Fruit fly (Drosophila melanogaster) whole organism, prepupa: ENCODE data around the gene S6k.

Experiments used
- CG11294 ChIP-seq: fragments of 200-800 bp; sonication (Bioruptor generic); IDR thresholded peaks from 2 replicates; pipeline ENCODE4 v1.3.6; 2022; ENCODE audit warnings: missing biosample characterization, missing genetic modification characterization
- CG1621 ChIP-seq: fragments of 200-800 bp; sonication (Bioruptor generic); optimal IDR thresholded peaks from 3 replicates; lab custom pipeline; 2018; ENCODE audit warnings: missing biosample characterization, mild to moderate bottlenecking, missing genetic modification characterization
- CG3032 ChIP-seq: fragments of 200-800 bp; optimal IDR thresholded peaks from 2 replicates; lab custom pipeline; 2019; ENCODE audit warnings: missing biosample characterization, mild to moderate bottlenecking, missing genetic modification characterization, moderate library complexity
- CG32006 ChIP-seq: fragments of 200-800 bp; sonication (Bioruptor generic); optimal IDR thresholded peaks from 3 replicates; lab custom pipeline; 2017; ENCODE audit warnings: missing biosample characterization, mild to moderate bottlenecking, missing genetic modification characterization
- CG6276 ChIP-seq: fragments of 200-800 bp; sonication (Bioruptor generic); optimal IDR thresholded peaks from 2 replicates; lab custom pipeline; 2017; ENCODE audit warnings: missing biosample characterization, mild to moderate bottlenecking, missing genetic modification characterization
- Ets96B ChIP-seq: fragments of 200-800 bp; optimal IDR thresholded peaks from 2 replicates; lab custom pipeline; 2019; ENCODE audit warnings: missing biosample characterization, mild to moderate bottlenecking, missing genetic modification characterization, moderate library complexity
- Gug ChIP-seq: fragments of 200-800 bp; sonication (Bioruptor generic); IDR thresholded peaks from 2 replicates; pipeline ENCODE4 v1.3.6; 2022; ENCODE audit warnings: missing biosample characterization, missing genetic modification characterization
- Hr39 ChIP-seq: fragments of 200-800 bp; sonication (Bioruptor generic); optimal IDR thresholded peaks from 2 replicates; lab custom pipeline; 2016; ENCODE audit warnings: missing biosample characterization, missing genetic modification characterization
- Sox102F ChIP-seq: fragments of 200-800 bp; sonication (Bioruptor generic); optimal IDR thresholded peaks from 2 replicates; lab custom pipeline; 2016; ENCODE audit warnings: missing biosample characterization, mild to moderate bottlenecking, missing genetic modification characterization
- acj6 ChIP-seq: fragments of 200-800 bp; sonication (Bioruptor generic); optimal IDR thresholded peaks from 3 replicates; lab custom pipeline; 2016; ENCODE audit warnings: missing biosample characterization, missing genetic modification characterization
- net ChIP-seq: fragments of 200-800 bp; sonication (Bioruptor generic); optimal IDR thresholded peaks from 3 replicates; lab custom pipeline; 2016; ENCODE audit warnings: missing biosample characterization, missing genetic modification characterization
- spab ChIP-seq: fragments of 200-800 bp; sonication (Bioruptor generic); optimal IDR thresholded peaks from 2 replicates; lab custom pipeline; 2017; ENCODE audit warnings: missing biosample characterization, mild to moderate bottlenecking, missing genetic modification characterization, missing genetic modification reagents
- svp ChIP-seq: fragments of 200-800 bp; sonication (Bioruptor generic); peaks from one replicate; lab custom pipeline; 2016; ENCODE audit warnings: missing biosample characterization, missing genetic modification characterization
- vri ChIP-seq: fragments of 200-800 bp; sonication (Bioruptor generic); optimal IDR thresholded peaks from 3 replicates; lab custom pipeline; 2016; ENCODE audit warnings: missing biosample characterization, mild to moderate bottlenecking, missing genetic modification characterization

DNA sequence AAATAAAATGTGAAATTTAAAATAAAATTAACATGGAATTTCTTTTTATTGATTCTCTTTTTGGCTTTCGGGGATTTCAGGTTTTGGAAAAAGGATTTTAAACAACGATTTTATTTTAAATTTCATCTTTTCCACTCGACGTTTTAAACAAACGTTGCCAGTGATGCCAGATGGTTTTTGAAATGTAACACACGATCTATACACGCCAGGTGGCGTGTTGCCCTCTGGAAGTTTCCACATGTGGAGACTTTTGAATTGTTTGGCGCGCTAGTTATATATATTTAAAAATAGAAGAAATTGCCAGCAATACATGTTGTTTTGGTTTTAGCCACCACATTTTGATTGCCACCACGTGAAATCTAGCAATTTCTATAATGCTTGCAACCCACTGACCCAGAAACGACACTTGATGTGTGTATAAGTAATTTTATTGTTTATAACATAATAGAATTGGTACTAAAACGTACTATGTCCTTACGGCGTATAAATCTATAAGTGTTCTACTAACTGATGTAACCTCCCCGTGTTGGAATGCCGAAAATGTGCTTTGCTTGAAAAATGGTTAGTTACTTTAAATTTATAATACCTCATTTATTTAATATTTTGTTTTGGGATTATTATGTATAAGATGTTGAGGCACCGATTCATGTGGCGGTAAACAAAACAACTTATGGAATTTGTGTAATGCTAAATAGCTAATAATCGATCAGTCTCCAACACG is 61.0 kb downstream of the S6k start:
- no peak for TF ChIP-seq CG6276 (GFP tag; lab: Kevin White, UChicago)
- peak; percentile 55 for TF ChIP-seq svp (GFP tag; lab: Kevin White, UChicago)
- TF ChIP-seq CG11294 (GFP tag; lab: Robert Waterston, UW): no peak
- no peak for TF ChIP-seq CG1621
- no peak for TF ChIP-seq Sox102F (GFP tag; lab: Kevin White, UChicago)
- TF ChIP-seq net (GFP tag; lab: Kevin White, UChicago): no peak
- no peak for TF ChIP-seq spab (GFP tag; lab: Kevin White, UChicago)
- TF ChIP-seq CG3032: no peak
- TF ChIP-seq acj6 (GFP tag; lab: Kevin White, UChicago): no peak
- TF ChIP-seq Hr39 (GFP tag; lab: Kevin White, UChicago): no peak
- no peak for TF ChIP-seq CG32006 (GFP tag; lab: Kevin White, UChicago)
- TF ChIP-seq Gug (GFP tag; lab: Robert Waterston, UW): no peak
- TF ChIP-seq vri: no peak
- TF ChIP-seq Ets96B: no peak
